Fruit fly (Drosophila melanogaster) whole organism, prepupa: ENCODE measurements around the gene hb.

ENCODE experiments used
- CG10631 ChIP-seq: fragments of 200-800 bp; sonication (Bioruptor generic); optimal IDR thresholded peaks from 2 replicates; lab custom pipeline; 2016; ENCODE audit warnings: missing biosample characterization, missing genetic modification characterization
- CG10669 ChIP-seq: fragments of 200-800 bp; sonication (Bioruptor generic); optimal IDR thresholded peaks from 3 replicates; lab custom pipeline; 2018; ENCODE audit warnings: missing biosample characterization, mild to moderate bottlenecking, missing genetic modification characterization, moderate library complexity
- CG11294 ChIP-seq: fragments of 200-800 bp; sonication (Bioruptor generic); IDR thresholded peaks from 2 replicates; pipeline ENCODE4 v1.3.6; 2022; ENCODE audit warnings: missing biosample characterization, missing genetic modification characterization
- CG11762 ChIP-seq: fragments of 200-800 bp; sonication (Bioruptor generic); optimal IDR thresholded peaks from 3 replicates; lab custom pipeline; 2016; ENCODE audit warnings: missing biosample characterization, missing genetic modification characterization; ENCODE audit not compliant: insufficient read depth
- CG1621 ChIP-seq: fragments of 200-800 bp; sonication (Bioruptor generic); optimal IDR thresholded peaks from 3 replicates; lab custom pipeline; 2018; ENCODE audit warnings: missing biosample characterization, mild to moderate bottlenecking, missing genetic modification characterization
- CG16779 ChIP-seq: fragments of 200-800 bp; sonication (Bioruptor generic); optimal IDR thresholded peaks from 3 replicates; lab custom pipeline; 2017; ENCODE audit warnings: missing biosample characterization, mild to moderate bottlenecking, missing genetic modification characterization
- CG3032 ChIP-seq: fragments of 200-800 bp; optimal IDR thresholded peaks from 2 replicates; lab custom pipeline; 2019; ENCODE audit warnings: missing biosample characterization, mild to moderate bottlenecking, missing genetic modification characterization, moderate library complexity
- CG31627 ChIP-seq: fragments of 200-800 bp; sonication (Bioruptor generic); optimal IDR thresholded peaks from 3 replicates; lab custom pipeline; 2016; ENCODE audit warnings: missing biosample characterization, missing genetic modification characterization
- CG32006 ChIP-seq: fragments of 200-800 bp; sonication (Bioruptor generic); optimal IDR thresholded peaks from 3 replicates; lab custom pipeline; 2017; ENCODE audit warnings: missing biosample characterization, mild to moderate bottlenecking, missing genetic modification characterization
- CG34406 ChIP-seq: fragments of 200-800 bp; sonication (Bioruptor generic); optimal IDR thresholded peaks from 3 replicates; lab custom pipeline; 2016; ENCODE audit warnings: missing biosample characterization, missing genetic modification characterization
- CG3919 ChIP-seq: fragments of 200-800 bp; sonication (Bioruptor generic); optimal IDR thresholded peaks from 3 replicates; lab custom pipeline; 2016; ENCODE audit warnings: missing biosample characterization, missing genetic modification characterization
- CG6276 ChIP-seq: fragments of 200-800 bp; sonication (Bioruptor generic); optimal IDR thresholded peaks from 2 replicates; lab custom pipeline; 2017; ENCODE audit warnings: missing biosample characterization, mild to moderate bottlenecking, missing genetic modification characterization
- CG6808 ChIP-seq: fragments of 200-800 bp; sonication (Bioruptor generic); optimal IDR thresholded peaks from 3 replicates; lab custom pipeline; 2017; ENCODE audit warnings: missing biosample characterization, missing genetic modification characterization, mild to moderate bottlenecking, moderate library complexity, missing genetic modification reagents
- CG7368 ChIP-seq: fragments of 200-800 bp; sonication (Bioruptor generic); optimal IDR thresholded peaks from 3 replicates; lab custom pipeline; 2016; ENCODE audit warnings: missing biosample characterization, missing genetic modification characterization
- CG8119 ChIP-seq: fragments of 200-800 bp; sonication (Bioruptor generic); IDR thresholded peaks from 3 replicates; pipeline ENCODE4 v1.3.6; 2022; ENCODE audit warnings: missing biosample characterization, missing genetic modification characterization
- CG8319 ChIP-seq: fragments of 200-800 bp; sonication (Bioruptor generic); optimal IDR thresholded peaks from 3 replicates; lab custom pipeline; 2016; ENCODE audit warnings: missing biosample characterization, missing genetic modification characterization
- CG8632 ChIP-seq: fragments of 200-800 bp; sonication (Bioruptor generic); optimal IDR thresholded peaks from 3 replicates; lab custom pipeline; 2016; ENCODE audit warnings: missing biosample characterization, missing genetic modification characterization
- Eip75B ChIP-seq: fragments of 200-800 bp; sonication (Bioruptor generic); optimal IDR thresholded peaks from 3 replicates; lab custom pipeline; 2016; ENCODE audit warnings: missing biosample characterization, missing genetic modification characterization
- Eip78C ChIP-seq: fragments of 200-800 bp; sonication (Bioruptor generic); peaks from one replicate; lab custom pipeline; 2016; ENCODE audit warnings: missing biosample characterization, missing genetic modification characterization
- Ets96B ChIP-seq: fragments of 200-800 bp; optimal IDR thresholded peaks from 2 replicates; lab custom pipeline; 2019; ENCODE audit warnings: missing biosample characterization, mild to moderate bottlenecking, missing genetic modification characterization, moderate library complexity
- Hr38 ChIP-seq: sonication (Bioruptor generic); optimal IDR thresholded peaks from 2 replicates; lab custom pipeline; 2016; ENCODE audit warnings: missing biosample characterization, missing genetic modification characterization
- Hr4 ChIP-seq: fragments of 200-800 bp; sonication (Bioruptor generic); optimal IDR thresholded peaks from 3 replicates; lab custom pipeline; 2016; ENCODE audit warnings: missing biosample characterization, missing genetic modification characterization
- Met ChIP-seq: fragments of 200-800 bp; sonication (Bioruptor generic); optimal IDR thresholded peaks from 3 replicates; lab custom pipeline; 2016; ENCODE audit warnings: missing biosample characterization, missing genetic modification characterization
- Smox ChIP-seq: fragments of 200-800 bp; sonication (Bioruptor generic); optimal IDR thresholded peaks from 3 replicates; lab custom pipeline; 2016; ENCODE audit warnings: missing biosample characterization, missing genetic modification characterization
- Sox102F ChIP-seq: fragments of 200-800 bp; sonication (Bioruptor generic); optimal IDR thresholded peaks from 2 replicates; lab custom pipeline; 2016; ENCODE audit warnings: missing biosample characterization, mild to moderate bottlenecking, missing genetic modification characterization
- achi ChIP-seq: fragments of 200-800 bp; sonication (Bioruptor generic); optimal IDR thresholded peaks from 3 replicates; lab custom pipeline; 2016; ENCODE audit warnings: missing biosample characterization, missing genetic modification characterization
- acj6 ChIP-seq: fragments of 200-800 bp; sonication (Bioruptor generic); optimal IDR thresholded peaks from 3 replicates; lab custom pipeline; 2016; ENCODE audit warnings: missing biosample characterization, missing genetic modification characterization
- cyc ChIP-seq: fragments of 200-800 bp; sonication (Bioruptor generic); optimal IDR thresholded peaks from 3 replicates; lab custom pipeline; 2016; ENCODE audit warnings: missing biosample characterization, missing genetic modification characterization
- eg ChIP-seq: fragments of 200-800 bp; sonication (Bioruptor generic); IDR thresholded peaks from 3 replicates; pipeline ENCODE4 v1.3.6; 2022; ENCODE audit warnings: missing biosample characterization, missing genetic modification characterization
- esn ChIP-seq: fragments of 200-800 bp; sonication (Bioruptor generic); optimal IDR thresholded peaks from 2 replicates; lab custom pipeline; 2016; ENCODE audit warnings: missing biosample characterization, mild to moderate bottlenecking, missing genetic modification characterization, moderate library complexity
- fd59A ChIP-seq: fragments of 200-800 bp; sonication (Bioruptor generic); optimal IDR thresholded peaks from 2 replicates; lab custom pipeline; 2017; ENCODE audit warnings: missing biosample characterization, mild to moderate bottlenecking, missing genetic modification characterization, missing genetic modification reagents
- fd85E ChIP-seq: fragments of 200-800 bp; sonication (Bioruptor generic); optimal IDR thresholded peaks from 3 replicates; lab custom pipeline; 2016; ENCODE audit warnings: missing biosample characterization, missing genetic modification characterization
- fkh ChIP-seq: fragments of 200-800 bp; sonication (Bioruptor generic); optimal IDR thresholded peaks from 3 replicates; lab custom pipeline; 2017; ENCODE audit warnings: missing biosample characterization, mild to moderate bottlenecking, missing genetic modification characterization, moderate library complexity
- lz ChIP-seq: fragments of 200-800 bp; sonication (Bioruptor generic); optimal IDR thresholded peaks from 3 replicates; lab custom pipeline; 2016; ENCODE audit warnings: missing biosample characterization, missing genetic modification characterization
- net ChIP-seq: fragments of 200-800 bp; sonication (Bioruptor generic); optimal IDR thresholded peaks from 3 replicates; lab custom pipeline; 2016; ENCODE audit warnings: missing biosample characterization, missing genetic modification characterization
- spab ChIP-seq: fragments of 200-800 bp; sonication (Bioruptor generic); optimal IDR thresholded peaks from 2 replicates; lab custom pipeline; 2017; ENCODE audit warnings: missing biosample characterization, mild to moderate bottlenecking, missing genetic modification characterization, missing genetic modification reagents
- ss ChIP-seq, 2 experiments: fragments of 200-800 bp; sonication (Bioruptor generic); optimal IDR thresholded peaks; 2 replicates in 1 of 2; 3 replicates in 1 of 2; lab custom pipeline; 2017 to 2018; ENCODE audit warnings: mild to moderate bottlenecking in 2 of 2, missing biosample characterization in 2 of 2, missing genetic modification characterization in 2 of 2, moderate library complexity in 1 of 2
- svp ChIP-seq: fragments of 200-800 bp; sonication (Bioruptor generic); peaks from one replicate; lab custom pipeline; 2016; ENCODE audit warnings: missing biosample characterization, missing genetic modification characterization
- topi ChIP-seq: fragments of 200-800 bp; sonication (Bioruptor generic); optimal IDR thresholded peaks from 3 replicates; lab custom pipeline; 2016; ENCODE audit warnings: missing biosample characterization, missing genetic modification characterization
- vri ChIP-seq: fragments of 200-800 bp; sonication (Bioruptor generic); optimal IDR thresholded peaks from 3 replicates; lab custom pipeline; 2016; ENCODE audit warnings: missing biosample characterization, mild to moderate bottlenecking, missing genetic modification characterization

Gene hb

dm6 chr3R:8705323-8706097, 7.9 kb upstream of the hb start (continued):
- TF ChIP-seq CG6808 (GFP tag; lab: Kevin White, UChicago) (peak; percentile 55), topi (no peak), svp (GFP tag; lab: Kevin White, UChicago) (peak; percentile 12), Eip78C (no peak), CG31627 (no peak), Eip75B (GFP tag; lab: Kevin White, UChicago) (no peak), spab (peak; percentile 46), CG32006 (GFP tag; lab: Kevin White, UChicago) (no peak), eg (GFP tag; lab: Robert Waterston, UW) (0 out of 3 replicates have a peak, but pooled peaks have one; percentile 26), CG34406 (GFP tag; lab: Kevin White, UChicago) (peak; percentile 21), CG8632 (GFP tag; lab: Kevin White, UChicago) (peak; percentile 6), acj6 (GFP tag; lab: Kevin White, UChicago) (no peak), fd59A (GFP tag; lab: Kevin White, UChicago) (no peak), net (GFP tag; lab: Kevin White, UChicago) (peak; percentile 25), Ets96B (tag; lab: Kevin White, UChicago) (peak; percentile 43), CG1621 (peak; percentile 32), lz (GFP tag; lab: Kevin White, UChicago) (no peak), CG11294 (GFP tag; lab: Robert Waterston, UW) (0 out of 2 replicates have a peak, but pooled peaks have one; percentile 6)

- TF ChIP-seq fkh (GFP tag; lab: Kevin White, UChicago) (peak; percentile 28), vri (GFP tag; lab: Kevin White, UChicago) (no peak)
- TF ChIP-seq, all 60 proteins: peak for 1
Observed at dm6 chr3R:8704669-8705068, 7.0 kb upstream of the hb start.

DNA sequence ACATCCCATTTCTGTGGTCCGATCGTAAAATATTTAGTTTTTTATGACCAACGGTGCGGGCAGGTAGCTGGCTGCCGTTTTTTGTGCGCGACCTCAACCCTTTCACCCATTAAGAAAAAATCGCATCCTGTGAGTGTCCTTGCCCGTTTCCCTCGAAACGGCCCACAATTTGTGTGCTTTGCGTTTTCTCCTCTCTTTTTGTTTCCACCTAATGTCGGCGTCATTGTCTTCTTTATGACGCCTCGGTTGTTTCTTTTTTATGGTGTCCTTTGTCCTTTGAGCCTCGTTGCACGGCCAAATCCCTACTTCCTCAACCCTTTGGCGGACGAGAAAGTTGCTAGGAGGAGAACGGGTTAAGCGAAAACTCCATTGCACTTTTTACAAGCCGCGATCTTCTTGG, 3.6 kb upstream of the hb start:
- TF ChIP-seq CG8319 (GFP tag; lab: Kevin White, UChicago) (no peak), CG6276 (GFP tag; lab: Kevin White, UChicago) (no peak), lz (GFP tag; lab: Kevin White, UChicago) (no peak), Eip75B (GFP tag; lab: Kevin White, UChicago) (no peak), cyc (no peak), Hr38 (GFP tag; lab: Kevin White, UChicago) (no peak), CG10669 (GFP tag; lab: Kevin White, UChicago) (no peak), Hr4 (GFP tag; lab: Kevin White, UChicago) (no peak), Ets96B (tag; lab: Kevin White, UChicago) (no peak), CG3032 (tag; lab: Kevin White, UChicago) (no peak), Smox (GFP tag; lab: Kevin White, UChicago) (no peak), vri (GFP tag; lab: Kevin White, UChicago) (no peak), fd59A (GFP tag; lab: Kevin White, UChicago) (no peak), svp (GFP tag; lab: Kevin White, UChicago) (no peak), topi (no peak), CG16779 (tag; lab: Kevin White, UChicago) (no peak), ss (GFP tag; optimal IDR thresholded peaks at IDR 0.05; lab: Kevin White, UChicago) (no peak), spab (no peak), CG34406 (GFP tag; lab: Kevin White, UChicago) (no peak)
- TF ChIP-seq, all 60 proteins: peak for 0

- TF ChIP-seq vri (GFP tag; lab: Kevin White, UChicago), result no peak
- no peak for TF ChIP-seq achi (GFP tag; lab: Kevin White, UChicago)
- TF ChIP-seq Ets96B (tag; lab: Kevin White, UChicago), result no peak
- no peak for TF ChIP-seq Hr38 (GFP tag; lab: Kevin White, UChicago)
- no peak for TF ChIP-seq Sox102F
- TF ChIP-seq Met (GFP tag; lab: Kevin White, UChicago), result no peak
- TF ChIP-seq CG10631, result no peak
- no peak for TF ChIP-seq fd85E (GFP tag; lab: Kevin White, UChicago)
- no peak for TF ChIP-seq net (GFP tag; lab: Kevin White, UChicago)
- TF ChIP-seq CG3919 (GFP tag; lab: Kevin White, UChicago), result no peak
- no peak for TF ChIP-seq CG7368 (GFP tag; lab: Kevin White, UChicago)
- no peak for TF ChIP-seq CG6276 (GFP tag; lab: Kevin White, UChicago)
- TF ChIP-seq CG3032 (tag; lab: Kevin White, UChicago), result no peak
- TF ChIP-seq CG8119 (GFP tag; lab: Robert Waterston, UW), result no peak
- no peak for TF ChIP-seq CG11294 (GFP tag; lab: Robert Waterston, UW)
- no peak for TF ChIP-seq esn
- TF ChIP-seq CG11762 (GFP tag; lab: Kevin White, UChicago), result no peak
- no peak for TF ChIP-seq acj6 (GFP tag; lab: Kevin White, UChicago)
Observed at dm6 chr3R:8700660-8701059, 3.0 kb upstream of the hb start.
